Fruit fly (Drosophila melanogaster) whole organism, prepupa: ENCODE data around the gene RhoGAP18B.

Experiments used
- CG10631 ChIP-seq: fragments of 200-800 bp; sonication (Bioruptor generic); optimal IDR thresholded peaks from 2 replicates; lab custom pipeline; 2016; ENCODE audit warnings: missing biosample characterization, missing genetic modification characterization
- CG16779 ChIP-seq: fragments of 200-800 bp; sonication (Bioruptor generic); optimal IDR thresholded peaks from 3 replicates; lab custom pipeline; 2017; ENCODE audit warnings: missing biosample characterization, mild to moderate bottlenecking, missing genetic modification characterization
- CG6276 ChIP-seq: fragments of 200-800 bp; sonication (Bioruptor generic); optimal IDR thresholded peaks from 2 replicates; lab custom pipeline; 2017; ENCODE audit warnings: missing biosample characterization, mild to moderate bottlenecking, missing genetic modification characterization
- CG6854 ChIP-seq: fragments of 200-800 bp; sonication (Bioruptor generic); optimal IDR thresholded peaks from 2 replicates; lab custom pipeline; 2017; ENCODE audit warnings: missing biosample characterization, mild to moderate bottlenecking, missing genetic modification characterization
- CG7368 ChIP-seq: fragments of 200-800 bp; sonication (Bioruptor generic); optimal IDR thresholded peaks from 3 replicates; lab custom pipeline; 2016; ENCODE audit warnings: missing biosample characterization, missing genetic modification characterization
- Eip75B ChIP-seq: fragments of 200-800 bp; sonication (Bioruptor generic); optimal IDR thresholded peaks from 3 replicates; lab custom pipeline; 2016; ENCODE audit warnings: missing biosample characterization, missing genetic modification characterization
- Ets96B ChIP-seq: fragments of 200-800 bp; optimal IDR thresholded peaks from 2 replicates; lab custom pipeline; 2019; ENCODE audit warnings: missing biosample characterization, mild to moderate bottlenecking, missing genetic modification characterization, moderate library complexity
- Gug ChIP-seq: fragments of 200-800 bp; sonication (Bioruptor generic); IDR thresholded peaks from 2 replicates; pipeline ENCODE4 v1.3.6; 2022; ENCODE audit warnings: missing biosample characterization, missing genetic modification characterization
- cyc ChIP-seq: fragments of 200-800 bp; sonication (Bioruptor generic); optimal IDR thresholded peaks from 3 replicates; lab custom pipeline; 2016; ENCODE audit warnings: missing biosample characterization, missing genetic modification characterization

DNA sequence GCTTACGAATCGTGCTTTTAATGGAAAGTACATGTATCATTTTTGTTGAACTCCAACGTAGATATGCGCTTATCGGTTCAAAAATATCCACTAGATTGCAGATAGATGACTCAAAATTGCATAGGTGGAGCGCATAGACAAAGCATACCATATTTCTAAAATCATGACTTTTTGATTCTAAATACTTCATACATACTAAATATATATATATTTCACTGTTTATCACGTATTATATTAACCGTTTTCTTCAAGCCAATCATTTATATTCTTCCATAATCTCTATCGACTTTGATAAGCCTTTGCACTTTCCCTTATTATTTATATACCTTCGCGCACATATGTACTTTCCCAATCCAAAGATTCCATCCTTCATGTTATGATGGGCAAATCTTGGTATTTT lies 45.1 kb upstream of the RhoGAP18B start, which contains the start of gene CG14195:
- TF ChIP-seq Eip75B (GFP tag; lab: Kevin White, UChicago): no peak
- no peak for TF ChIP-seq Gug (GFP tag; lab: Robert Waterston, UW)
- TF ChIP-seq CG7368 (GFP tag; lab: Kevin White, UChicago): no peak
- no peak for TF ChIP-seq CG6854 (GFP tag; lab: Kevin White, UChicago)
- TF ChIP-seq cyc (GFP tag; lab: Kevin White, UChicago): no peak
- TF ChIP-seq CG6276 (GFP tag; lab: Kevin White, UChicago): no peak
- TF ChIP-seq CG16779 (tag; lab: Kevin White, UChicago): no peak
- TF ChIP-seq CG10631 (GFP tag; lab: Kevin White, UChicago): no peak
- TF ChIP-seq Ets96B (tag; lab: Kevin White, UChicago): no peak
